Fruit fly (Drosophila melanogaster) whole organism: ENCODE measurements around the gene CG11134.

Experiments used
- Dll ChIP-seq: fragments of >200 bp; optimal IDR thresholded peaks from 2 replicates; lab custom pipeline; 2017
- EcR ChIP-seq, 2 experiments: fragments of >200 bp; optimal IDR thresholded peaks; 2 replicates each; lab custom pipeline; 2017; ENCODE audit warnings: missing biosample characterization in 2 of 2, missing genetic modification characterization in 2 of 2, missing genetic modification reagents in 2 of 2
- pan ChIP-seq: fragments of >200 bp; optimal IDR thresholded peaks from 2 replicates; lab custom pipeline; 2017
- psq ChIP-seq: fragments of >200 bp; optimal IDR thresholded peaks from 2 replicates; lab custom pipeline; 2017
- usp ChIP-seq: fragments of >200 bp; optimal IDR thresholded peaks from 2 replicates; lab custom pipeline; 2017; ENCODE audit warnings: missing biosample characterization, missing genetic modification characterization, mixed read lengths

- TF ChIP-seq Dll (lab: Kevin White, UChicago) (no peak), pan (no peak), usp (no peak), EcR (GFP tag; optimal IDR thresholded peaks at IDR 0.05; lab: Kevin White, UChicago) (no peak), psq (lab: Kevin White, UChicago) (no peak)
These were observed 38.1 kb upstream of the CG11134 start for dm6 chrX:13699666-13700065.
